In the genomic region with DNA sequence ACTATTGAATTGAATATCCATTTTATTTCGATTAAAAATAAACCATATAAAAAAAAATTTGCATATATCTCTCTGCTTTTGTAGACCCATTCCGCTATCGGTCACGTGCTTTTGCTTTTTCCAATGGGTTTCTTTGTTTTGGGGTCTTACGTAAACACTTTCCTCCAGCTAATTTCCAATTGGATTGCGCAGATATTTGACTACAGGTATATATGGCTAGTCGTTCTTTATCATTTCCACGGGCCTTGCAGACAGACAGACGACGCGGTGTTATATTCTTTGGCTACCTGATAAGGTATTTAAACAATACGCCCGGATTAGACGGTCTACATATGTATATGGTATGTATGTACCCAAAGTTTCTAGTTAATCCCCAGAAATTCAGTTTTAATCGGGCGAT, we compare ENCODE assay signal across 2 fruit fly cellular contexts.
TF ChIP-seq lines count a peak whose summit lies in the region.

No protein-coding gene starts in this region.

- no peak for TF ChIP-seq CTCF in whole organism, embryonic (GFP tag; optimal IDR thresholded peaks at IDR 0.05; lab: Kevin White, UChicago)

TF ChIP-seq in whole organism, embryonic, 481 proteins besides CTCF, POLR2A, EP300 and RAD21:
- TF ChIP-seq dysf (GFP tag; IDR thresholded peaks at IDR 0.05; lab: Robert Waterston, UW) (no peak), Pdp1 (GFP tag; optimal IDR thresholded peaks at IDR 0.05; lab: Kevin White, UChicago) (peak in 1 of 2 experiments; percentile 36), BtbVII (GFP tag; optimal IDR thresholded peaks at IDR 0.05; lab: Kevin White, UChicago) (peak; percentile 5), gsb-n (tag; optimal IDR thresholded peaks at IDR 0.05; lab: Kevin White, UChicago) (no peak), usp (GFP tag; optimal IDR thresholded peaks at IDR 0.05; lab: Kevin White, UChicago) (no peak), insv (GFP tag; optimal IDR thresholded peaks at IDR 0.05; lab: Kevin White, UChicago) (peak in 1 of 2 experiments; percentile 39), D (optimal IDR thresholded peaks at IDR 0.05; lab: Kevin White, UChicago) (no peak), D (GFP tag; optimal IDR thresholded peaks at IDR 0.05; lab: Kevin White, UChicago) (no peak), CG1792 (GFP tag; optimal IDR thresholded peaks at IDR 0.05; lab: Kevin White, UChicago) (no peak), Med (GFP tag; lab: Kevin White, UChicago) (peak; percentile 62), mirr (GFP tag; optimal IDR thresholded peaks at IDR 0.05; lab: Kevin White, UChicago) (peak; percentile 30)

TF ChIP-seq in whole organism, prepupa, 60 proteins besides CTCF, POLR2A, EP300 and RAD21:
- TF ChIP-seq vri (GFP tag; optimal IDR thresholded peaks at IDR 0.05; lab: Kevin White, UChicago) (peak; percentile 73), fkh (GFP tag; optimal IDR thresholded peaks at IDR 0.05; lab: Kevin White, UChicago) (peak; percentile 1), eg (GFP tag; IDR thresholded peaks at IDR 0.05; lab: Robert Waterston, UW) (no peak), Eip78C (GFP tag; lab: Kevin White, UChicago) (peak; percentile 14), CG3919 (GFP tag; optimal IDR thresholded peaks at IDR 0.05; lab: Kevin White, UChicago) (no peak)
